Fruit fly (Drosophila melanogaster): ENCODE data around the gene CG17375.

DNA sequence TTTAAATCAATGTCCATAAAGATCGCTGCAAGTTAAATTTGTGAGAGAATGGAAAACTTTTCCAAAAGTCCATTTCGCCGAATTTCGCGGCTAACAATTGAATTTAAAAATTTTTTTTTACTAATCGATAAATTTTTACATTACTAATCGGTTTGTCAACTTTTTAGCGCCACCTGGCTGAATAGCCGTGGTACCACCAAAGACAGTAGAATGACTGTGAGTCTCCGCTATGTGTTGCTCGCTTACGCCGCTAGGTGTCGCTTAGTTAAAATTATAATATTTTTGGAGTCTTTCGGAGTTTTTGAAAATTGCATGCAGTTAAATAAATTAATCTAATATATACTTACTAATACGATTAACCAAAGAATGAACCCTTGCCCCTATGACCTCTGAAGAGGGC lies 8.2 kb downstream of the CG17375 start:
- TF ChIP-seq CG6163 (GFP tag; IDR thresholded peaks at IDR 0.05): no peak
- TF ChIP-seq achi (GFP tag; optimal IDR thresholded peaks at IDR 0.05): no peak
- no peak for TF ChIP-seq CG8119 (GFP tag; IDR thresholded peaks at IDR 0.05)
- no peak for TF ChIP-seq svp (GFP tag)
- TF ChIP-seq Sox102F (GFP tag; optimal IDR thresholded peaks at IDR 0.05): no peak
- no peak for TF ChIP-seq Hr4 (GFP tag; optimal IDR thresholded peaks at IDR 0.05)
- no peak for TF ChIP-seq Lpt (GFP tag; optimal IDR thresholded peaks at IDR 0.05)
- no peak for TF ChIP-seq Gug (GFP tag; IDR thresholded peaks at IDR 0.05)
- no peak for TF ChIP-seq CG8319 (GFP tag; optimal IDR thresholded peaks at IDR 0.05)
- no peak for TF ChIP-seq topi (GFP tag; optimal IDR thresholded peaks at IDR 0.05)
- no peak for TF ChIP-seq Met (GFP tag; optimal IDR thresholded peaks at IDR 0.05)
- TF ChIP-seq vri (GFP tag; optimal IDR thresholded peaks at IDR 0.05): no peak
- TF ChIP-seq Ets21C (GFP tag; optimal IDR thresholded peaks at IDR 0.05): peak; percentile 11
- no peak for TF ChIP-seq salr (GFP tag; optimal IDR thresholded peaks at IDR 0.05)

Data from whole organism, prepupa.